Worm (Caenorhabditis elegans) whole organism, late embryonic: ENCODE data around the gene ced-13.

Experiments used
- C38D4.7 ChIP-seq: fragments of 200-800 bp; sonication (Bioruptor generic); optimal IDR thresholded peaks from 2 replicates; lab custom pipeline; 2018; ENCODE audit warnings: mild to moderate bottlenecking, missing genetic modification characterization, moderate library complexity, missing compliant biosample characterization
- F13H6.1 ChIP-seq: sonication (generic microtip); optimal IDR thresholded peaks from 2 replicates; lab custom pipeline; 2016; ENCODE audit warnings: missing genetic modification characterization, missing compliant biosample characterization
- K02D7.2 ChIP-seq: sonication (generic microtip); optimal IDR thresholded peaks from 2 replicates; lab custom pipeline; 2017; ENCODE audit warnings: mild to moderate bottlenecking, missing genetic modification characterization, missing compliant biosample characterization
- Y22D7AL.16 ChIP-seq: sonication (generic microtip); optimal IDR thresholded peaks from 2 replicates; lab custom pipeline; 2016; ENCODE audit warnings: missing genetic modification characterization, missing compliant biosample characterization
- ahr-1 ChIP-seq: sonication (generic microtip); optimal IDR thresholded peaks from 2 replicates; lab custom pipeline; 2016; ENCODE audit warnings: missing genetic modification characterization, missing compliant biosample characterization
- ama-1 ChIP-seq: fragments of 150-350 bp; optimal IDR thresholded peaks from 2 replicates; lab custom pipeline; 2014
- ceh-14 ChIP-seq: sonication (generic microtip); optimal IDR thresholded peaks from 2 replicates; lab custom pipeline; 2016; ENCODE audit warnings: missing genotype, missing genetic modification characterization, missing compliant biosample characterization
- ceh-19 ChIP-seq: fragments of 200-800 bp; sonication (Bioruptor generic); optimal IDR thresholded peaks from 2 replicates; lab custom pipeline; 2018; ENCODE audit warnings: mild to moderate bottlenecking, missing genetic modification characterization, missing compliant biosample characterization
- ceh-2 ChIP-seq: sonication (generic microtip); optimal IDR thresholded peaks from 2 replicates; lab custom pipeline; 2016; ENCODE audit warnings: missing genotype, missing genetic modification characterization, missing compliant biosample characterization
- ceh-30 ChIP-seq: fragments of 150-350 bp; optimal IDR thresholded peaks from 2 replicates; lab custom pipeline; 2014; ENCODE audit warnings: missing biosample characterization, missing genetic modification characterization
- ceh-45 ChIP-seq: fragments of 200-800 bp; sonication (Bioruptor generic); IDR thresholded peaks from 2 replicates; pipeline ENCODE4 v1.3.6; 2022; ENCODE audit warnings: missing genetic modification reagents, missing genetic modification characterization, missing compliant biosample characterization
- che-1 ChIP-seq: sonication (generic microtip); optimal IDR thresholded peaks from 2 replicates; lab custom pipeline; 2016; ENCODE audit warnings: mild to moderate bottlenecking, missing genetic modification characterization, missing compliant biosample characterization
- dve-1 ChIP-seq: sonication (generic microtip); optimal IDR thresholded peaks from 2 replicates; lab custom pipeline; 2017; ENCODE audit warnings: antibody characterized with exemption, mild to moderate bottlenecking, missing genetic modification characterization, missing compliant biosample characterization
- elt-2 ChIP-seq: sonication (generic microtip); optimal IDR thresholded peaks from 2 replicates; lab custom pipeline; 2016; ENCODE audit warnings: missing genetic modification reagents, missing genetic modification characterization, missing compliant biosample characterization
- elt-4 ChIP-seq: sonication (generic microtip); optimal IDR thresholded peaks from 2 replicates; lab custom pipeline; 2016; ENCODE audit warnings: missing genetic modification characterization, missing compliant biosample characterization
- eyg-1 ChIP-seq: sonication (generic microtip); optimal IDR thresholded peaks from 2 replicates; lab custom pipeline; 2016; ENCODE audit warnings: missing genotype, missing genetic modification characterization, missing compliant biosample characterization
- gmeb-2 ChIP-seq: sonication (generic microtip); optimal IDR thresholded peaks from 2 replicates; lab custom pipeline; 2016; ENCODE audit warnings: missing genetic modification characterization, inconsistent platforms, missing compliant biosample characterization
- hlh-15 ChIP-seq: sonication (generic microtip); optimal IDR thresholded peaks from 2 replicates; lab custom pipeline; 2016; ENCODE audit warnings: missing genetic modification characterization, missing compliant biosample characterization
- hlh-8 ChIP-seq: sonication (generic microtip); optimal IDR thresholded peaks from 2 replicates; lab custom pipeline; 2016; ENCODE audit warnings: missing genotype, missing genetic modification characterization, missing compliant biosample characterization
- lin-11 ChIP-seq: fragments of 200-800 bp; sonication (Bioruptor generic); optimal IDR thresholded peaks from 2 replicates; lab custom pipeline; 2018; ENCODE audit warnings: mild to moderate bottlenecking, missing genetic modification characterization, missing compliant biosample characterization
- mec-3 ChIP-seq: sonication (generic microtip); optimal IDR thresholded peaks from 2 replicates; lab custom pipeline; 2016; ENCODE audit warnings: borderline replicate concordance, missing genetic modification characterization, missing compliant biosample characterization
- nfya-1 ChIP-seq: sonication (generic microtip); optimal IDR thresholded peaks from 2 replicates; lab custom pipeline; 2017; ENCODE audit warnings: missing genetic modification characterization, mild to moderate bottlenecking, missing compliant biosample characterization, antibody characterized with exemption, moderate library complexity
- npax-4 ChIP-seq: sonication (generic microtip); optimal IDR thresholded peaks from 2 replicates; lab custom pipeline; 2016; ENCODE audit warnings: missing genetic modification characterization, missing compliant biosample characterization
- pat-9 ChIP-seq: fragments of 200-800 bp; sonication (Bioruptor generic); optimal IDR thresholded peaks from 2 replicates; lab custom pipeline; 2018; ENCODE audit warnings: mild to moderate bottlenecking, missing genetic modification characterization, moderate library complexity, missing compliant biosample characterization
- pax-1 ChIP-seq: fragments of 150-350 bp; optimal IDR thresholded peaks from 2 replicates; lab custom pipeline; 2014; ENCODE audit warnings: missing biosample characterization, missing genetic modification characterization
- pha-4 ChIP-seq: fragments of 150-350 bp; optimal IDR thresholded peaks from 2 replicates; lab custom pipeline; 2018; ENCODE audit warnings: missing biosample characterization, missing genetic modification reagents, missing genetic modification characterization
- pros-1 ChIP-seq: fragments of 150-350 bp; optimal IDR thresholded peaks from 2 replicates; lab custom pipeline; 2014; ENCODE audit warnings: missing biosample characterization, missing genetic modification reagents, missing genetic modification characterization
- sox-2 ChIP-seq: fragments of 200-800 bp; sonication (Bioruptor generic); IDR thresholded peaks from 2 replicates; pipeline ENCODE4 v1.3.6; 2022; ENCODE audit warnings: missing genetic modification reagents, missing genetic modification characterization, missing compliant biosample characterization
- syd-9 ChIP-seq: sonication (generic microtip); optimal IDR thresholded peaks from 2 replicates; lab custom pipeline; 2016; ENCODE audit warnings: mild to moderate bottlenecking, missing genetic modification characterization, moderate library complexity, missing compliant biosample characterization
- tbx-2 ChIP-seq: sonication (generic microtip); optimal IDR thresholded peaks from 2 replicates; lab custom pipeline; 2016; ENCODE audit warnings: missing genetic modification characterization, missing compliant biosample characterization
- tbx-7 ChIP-seq: sonication (generic microtip); optimal IDR thresholded peaks from 2 replicates; lab custom pipeline; 2016; ENCODE audit warnings: missing genotype, missing genetic modification characterization, missing compliant biosample characterization
- ttx-3 ChIP-seq: sonication (generic microtip); optimal IDR thresholded peaks from 2 replicates; lab custom pipeline; 2016; ENCODE audit warnings: missing genetic modification reagents, missing genetic modification characterization, missing compliant biosample characterization
- unc-3 ChIP-seq, 2 experiments: fragments of 200-800 bp in 1 of 2; sonication (Bioruptor generic) in 1 of 2; sonication (generic microtip) in 1 of 2; conservative IDR thresholded peaks in 1 of 2; optimal IDR thresholded peaks in 1 of 2; 2 replicates each; pipeline versions ENCODE4 v1.3.6 to Lab custom; 2016 to 2022; ENCODE audit warnings: missing compliant biosample characterization in 2 of 2, missing genetic modification characterization in 2 of 2, missing genetic modification reagents in 1 of 2
- zip-5 ChIP-seq: sonication (generic microtip); optimal IDR thresholded peaks from 2 replicates; lab custom pipeline; 2016; ENCODE audit warnings: missing genetic modification characterization, missing compliant biosample characterization

ced-13 gene

ce11 chrX:8299554-8299953, at the start of gene ced-13:
TSS of gene ced-13 (minus strand) at chrX:8299654.
- TF ChIP-seq K02D7.2 (no peak), tbx-2 (tag; lab: Kevin White, UChicago) (no peak), nfya-1 (tag; lab: Kevin White, UChicago) (no peak), gmeb-2 (tag; lab: Kevin White, UChicago) (no peak), zip-5 (tag; lab: Kevin White, UChicago) (no peak), Y22D7AL.16 (no peak), ahr-1 (no peak), lin-11 (tag; lab: Kevin White, UChicago) (no peak), pros-1 (tag; lab: Kevin White, UChicago) (no peak), pat-9 (tag; lab: Kevin White, UChicago) (no peak), hlh-15 (tag; lab: Kevin White, UChicago) (no peak), npax-4 (tag; lab: Kevin White, UChicago) (no peak), F13H6.1 (no peak), tbx-7 (tag; lab: Kevin White, UChicago) (no peak), pax-1 (tag; lab: Kevin White, UChicago) (no peak), ceh-2 (tag; lab: Kevin White, UChicago) (no peak), unc-3 (GFP tag; conservative IDR thresholded peaks at IDR 0.05; lab: Robert Waterston, UW) (no peak), unc-3 (tag; optimal IDR thresholded peaks at IDR 0.05; lab: Kevin White, UChicago) (no peak)

- TF ChIP-seq gmeb-2 (tag; lab: Kevin White, UChicago) = no peak
- no peak for TF ChIP-seq sox-2 (GFP tag; lab: Robert Waterston, UW)
- TF ChIP-seq che-1 (tag; lab: Kevin White, UChicago) = no peak
- no peak for TF ChIP-seq hlh-8 (tag; lab: Kevin White, UChicago)
- no peak for TF ChIP-seq ama-1 (lab: Kevin White, UChicago)
Observed at ce11 chrX:8346248-8346647, 46.8 kb upstream of the ced-13 start, which contains the start of gene drd-5. TSS of gene drd-5 (minus strand) at chrX:8346348.

ce11 chrX:8341675-8342074, 42.2 kb upstream of the ced-13 start, which contains the start of gene F55E10.1:
TSS of gene F55E10.1 (plus strand) at chrX:8341975.
- TF ChIP-seq elt-2 (tag; lab: Kevin White, UChicago) = no peak
- TF ChIP-seq dve-1 (tag; lab: Kevin White, UChicago) = no peak
- TF ChIP-seq mec-3 (tag; lab: Kevin White, UChicago) = no peak
- TF ChIP-seq ceh-19 (GFP tag; lab: Kevin White, UChicago) = no peak
- TF ChIP-seq C38D4.7 (GFP tag; lab: Kevin White, UChicago) = no peak
- TF ChIP-seq tbx-7 (tag; lab: Kevin White, UChicago) = no peak
- no peak for TF ChIP-seq syd-9 (tag; lab: Kevin White, UChicago)
- no peak for TF ChIP-seq elt-4 (tag; lab: Kevin White, UChicago)
- TF ChIP-seq eyg-1 (tag; lab: Kevin White, UChicago) = no peak
- no peak for TF ChIP-seq pha-4 (tag; lab: Kevin White, UChicago)
- no peak for TF ChIP-seq ceh-45 (GFP tag; lab: Robert Waterston, UW)

ce11 chrX:8340393-8340792, 40.9 kb upstream of the ced-13 start, which contains the start of gene F55E10.2:
TSS of gene F55E10.2 (plus strand) at chrX:8340693.
- TF ChIP-seq npax-4 (tag; lab: Kevin White, UChicago) = no peak
- TF ChIP-seq ttx-3 = no peak
- TF ChIP-seq, all 69 proteins: peak for 0

DNA sequence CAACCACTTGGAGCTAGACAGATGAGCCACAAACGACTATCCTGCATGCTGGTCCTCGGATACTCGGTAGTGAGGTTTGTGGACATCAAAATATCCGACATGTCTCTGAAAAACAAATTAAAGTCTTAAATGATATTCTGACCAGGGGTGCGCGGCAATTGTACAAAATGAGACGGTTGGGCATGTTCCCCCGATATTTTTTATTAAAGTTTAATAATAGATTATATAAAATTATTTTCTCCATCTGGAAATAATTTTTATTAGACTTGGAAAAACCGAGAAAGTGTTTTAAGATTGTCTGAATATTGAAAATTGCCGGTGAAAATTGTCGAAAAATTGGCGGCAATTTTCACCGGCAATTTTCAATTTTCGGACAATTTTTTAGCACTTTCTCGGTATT, 28.3 kb upstream of the ced-13 start, which contains the start of gene F55E10.4:
TSS of gene F55E10.4 (minus strand) at position 101 of the 400 bp plus-strand sequence.
- TF ChIP-seq ceh-30 (tag; lab: Kevin White, UChicago) = no peak
- TF ChIP-seq pros-1 (tag; lab: Kevin White, UChicago) = no peak
- no peak for TF ChIP-seq dve-1 (tag; lab: Kevin White, UChicago)
- TF ChIP-seq lin-11 (tag; lab: Kevin White, UChicago) = no peak
- no peak for TF ChIP-seq ceh-14 (tag; lab: Kevin White, UChicago)
- TF ChIP-seq elt-2 (tag; lab: Kevin White, UChicago) = no peak
- TF ChIP-seq unc-3 (GFP tag; conservative IDR thresholded peaks at IDR 0.05; lab: Robert Waterston, UW) = no peak
- no peak for TF ChIP-seq unc-3 (tag; optimal IDR thresholded peaks at IDR 0.05; lab: Kevin White, UChicago)
- TF ChIP-seq pha-4 (tag; lab: Kevin White, UChicago) = no peak
